Fruit fly (Drosophila melanogaster): ENCODE data around the gene CG9072.

Gene CG9072

dm6 chrX:15078394-15078793, 17.4 kb downstream of the CG9072 start (continued):
- TF ChIP-seq vvl (GFP tag; IDR thresholded peaks at IDR 0.05) = no peak
- TF ChIP-seq Ssrp (tag; optimal IDR thresholded peaks at IDR 0.05) = no peak
- no peak for TF ChIP-seq bab2 (GFP tag; optimal IDR thresholded peaks at IDR 0.05)
- TF ChIP-seq Asciz (GFP tag; optimal IDR thresholded peaks at IDR 0.05) = peak; percentile 56
- no peak for TF ChIP-seq CG12744 (GFP tag; optimal IDR thresholded peaks at IDR 0.05)
- TF ChIP-seq gce (GFP tag; IDR thresholded peaks at IDR 0.05) = peak; percentile 14; the same call in 1 of the 3 replicates
- TF ChIP-seq Aef1 (GFP tag; IDR thresholded peaks at IDR 0.05) = no peak
- no peak for TF ChIP-seq Atf3 (GFP tag; optimal IDR thresholded peaks at IDR 0.05)
- TF ChIP-seq CG14050 (GFP tag; IDR thresholded peaks at IDR 0.05) = no peak
- no peak for TF ChIP-seq CG11695 (GFP tag; IDR thresholded peaks at IDR 0.05)
- TF ChIP-seq Pdp1 (GFP tag; optimal IDR thresholded peaks at IDR 0.05) = peak in 1 of 2 experiments; percentile 84
- peak; percentile 62 for TF ChIP-seq ATbp (GFP tag; optimal IDR thresholded peaks at IDR 0.05)
- TF ChIP-seq gro (GFP tag; optimal IDR thresholded peaks at IDR 0.05) = peak; percentile 4
- no peak for TF ChIP-seq Ada2b (GFP tag; IDR thresholded peaks at IDR 0.05)
- no peak for TF ChIP-seq wor (GFP tag; IDR thresholded peaks at IDR 0.05)
- no peak for TF ChIP-seq Six4 (GFP tag; optimal IDR thresholded peaks at IDR 0.05)
- no peak for TF ChIP-seq CG15073 (GFP tag; optimal IDR thresholded peaks at IDR 0.05)
- TF ChIP-seq Jarid2 (GFP tag; optimal IDR thresholded peaks at IDR 0.05) = no peak
- TF ChIP-seq ato (GFP tag; IDR thresholded peaks at IDR 0.05; ENCODE audit: partially characterized antibody) = no peak
- TF ChIP-seq nerfin-2 (GFP tag; IDR thresholded peaks at IDR 0.05; ENCODE audit: partially characterized antibody) = no peak
- TF ChIP-seq CG13287 (GFP tag; IDR thresholded peaks at IDR 0.05; ENCODE audit: partially characterized antibody) = no peak
- TF ChIP-seq sug (tag; optimal IDR thresholded peaks at IDR 0.05) = peak; percentile 51
- TF ChIP-seq CG33557 (GFP tag; optimal IDR thresholded peaks at IDR 0.05) = peak; percentile 47
- peak; percentile 0 for TF ChIP-seq Hmr (GFP tag; optimal IDR thresholded peaks at IDR 0.05)
- peak; percentile 14 for TF ChIP-seq CG12299 (tag; optimal IDR thresholded peaks at IDR 0.05)
- peak; percentile 25 for TF ChIP-seq dmrt11E (tag; optimal IDR thresholded peaks at IDR 0.05)
- no peak for TF ChIP-seq CG15514 (GFP tag; optimal IDR thresholded peaks at IDR 0.05)
- TF ChIP-seq CG15601 (tag; optimal IDR thresholded peaks at IDR 0.05) = peak; percentile 71
- no peak for TF ChIP-seq al (GFP tag; IDR thresholded peaks at IDR 0.05)
- TF ChIP-seq Sox102F (GFP tag; optimal IDR thresholded peaks at IDR 0.05) = no peak
- no peak for TF ChIP-seq dysf (GFP tag; IDR thresholded peaks at IDR 0.05)
- TF ChIP-seq stwl (tag; optimal IDR thresholded peaks at IDR 0.05) = no peak
- no peak for TF ChIP-seq CG12659 (GFP tag; optimal IDR thresholded peaks at IDR 0.05)
- TF ChIP-seq shn (GFP tag; optimal IDR thresholded peaks at IDR 0.05) = no peak
- TF ChIP-seq Sin3A (optimal IDR thresholded peaks at IDR 0.05) = no peak
- TF ChIP-seq CG10209 (GFP tag; optimal IDR thresholded peaks at IDR 0.05) = peak; percentile 14
- TF ChIP-seq Sox100B (GFP tag; optimal IDR thresholded peaks at IDR 0.05) = peak; percentile 35
- no peak for TF ChIP-seq otp (GFP tag; IDR thresholded peaks at IDR 0.05)
- TF ChIP-seq CG13894 (tag; optimal IDR thresholded peaks at IDR 0.05) = peak; percentile 81
- TF ChIP-seq CG11398 (GFP tag; optimal IDR thresholded peaks at IDR 0.05) = no peak
- no peak for TF ChIP-seq pnt (GFP tag; optimal IDR thresholded peaks at IDR 0.05)
- TF ChIP-seq mirr (GFP tag; optimal IDR thresholded peaks at IDR 0.05) = peak; percentile 92
- no peak for TF ChIP-seq sc (optimal IDR thresholded peaks at IDR 0.05)
- no peak for TF ChIP-seq sc (GFP tag; optimal IDR thresholded peaks at IDR 0.05)
- no peak for TF ChIP-seq HHEX (GFP tag; optimal IDR thresholded peaks at IDR 0.05)
- TF ChIP-seq CG18476 (GFP tag; optimal IDR thresholded peaks at IDR 0.05) = no peak
- peak; percentile 58 for TF ChIP-seq CG6813 (GFP tag; optimal IDR thresholded peaks at IDR 0.05)
- no peak for TF ChIP-seq CG1233 (GFP tag; optimal IDR thresholded peaks at IDR 0.05)
- no peak for TF ChIP-seq CG1832 (GFP tag; optimal IDR thresholded peaks at IDR 0.05)
- TF ChIP-seq CG7963 (GFP tag; IDR thresholded peaks at IDR 0.05; ENCODE audit: partially characterized antibody) = no peak
- peak; percentile 29 for TF ChIP-seq lab (GFP tag; optimal IDR thresholded peaks at IDR 0.05)

All from whole organism, embryonic.